Worm (Caenorhabditis elegans) whole organism, L4 larva: ENCODE results near the gene atp-5.

Experiments
- F26F4.8 ChIP-seq: fragments of 200-800 bp; sonication (Bioruptor generic); conservative IDR thresholded peaks from 2 replicates; pipeline ENCODE4 v1.3.6; 2022; ENCODE audit warnings: missing genetic modification characterization, missing compliant biosample characterization
- dve-1 ChIP-seq: sonication (generic microtip); optimal IDR thresholded peaks from 2 replicates; lab custom pipeline; 2017; ENCODE audit warnings: antibody characterized with exemption, mild to moderate bottlenecking, missing genetic modification characterization, missing compliant biosample characterization; ENCODE audit not compliant: insufficient read depth
- set-16 ChIP-seq: fragments of 200-800 bp; sonication (Bioruptor generic); IDR thresholded peaks from 2 replicates; pipeline ENCODE4 v1.3.6; 2022; ENCODE audit warnings: missing genetic modification reagents, missing genetic modification characterization, missing compliant biosample characterization

DNA sequence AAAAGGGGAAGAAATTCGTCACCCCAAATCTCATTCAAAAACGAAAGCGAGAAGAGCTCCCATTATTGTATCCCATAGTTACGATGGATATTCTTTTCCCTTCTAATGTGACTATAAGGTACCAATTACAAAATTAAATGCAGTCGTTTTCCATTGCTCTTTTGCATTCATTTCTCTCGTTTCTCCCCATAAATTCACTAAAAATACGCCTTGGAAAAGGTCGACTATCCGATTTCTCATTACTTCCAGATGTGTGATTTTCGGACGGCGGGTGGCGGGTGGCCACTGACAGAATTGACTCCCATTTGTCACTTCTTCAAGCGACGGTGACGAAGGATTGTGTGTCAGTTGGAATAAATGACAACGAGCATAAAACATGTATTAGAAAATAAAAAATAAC lies 9.8 kb upstream of the atp-5 start:
- TF ChIP-seq dve-1 (tag; lab: Kevin White, UChicago), result no peak
- TF ChIP-seq set-16 (GFP tag; lab: Robert Waterston, UW), result no peak
- no peak for TF ChIP-seq F26F4.8
